Worm (Caenorhabditis elegans) whole organism, midembryonic: ENCODE data around the gene mbr-1.

Experiments used
- flt-1 ChIP-seq: fragments of 200-800 bp; sonication (Bioruptor generic); IDR thresholded peaks from 2 replicates; pipeline ENCODE4 v1.3.6; 2022; ENCODE audit warnings: missing genetic modification characterization, missing compliant biosample characterization
- klf-2 ChIP-seq: fragments of 200-800 bp; sonication (Bioruptor generic); conservative IDR thresholded peaks from 2 replicates; pipeline ENCODE4 v1.3.6; 2022; ENCODE audit warnings: missing genetic modification reagents, missing genetic modification characterization, missing compliant biosample characterization
- ref-1 ChIP-seq: fragments of 200-800 bp; sonication (Bioruptor generic); conservative IDR thresholded peaks from 2 replicates; pipeline ENCODE4 v1.3.6; 2022; ENCODE audit warnings: missing genetic modification reagents, missing genetic modification characterization, missing compliant biosample characterization
- ztf-23 ChIP-seq: fragments of 200-800 bp; sonication (Bioruptor generic); IDR thresholded peaks from 2 replicates; pipeline ENCODE4 v1.3.6; 2022; ENCODE audit warnings: missing genetic modification reagents, missing genetic modification characterization, missing compliant biosample characterization

- TF ChIP-seq ref-1 (GFP tag; lab: Robert Waterston, UW) (no peak), klf-2 (GFP tag; lab: Robert Waterston, UW) (no peak), ztf-23 (GFP tag; lab: Robert Waterston, UW) (no peak), flt-1 (no peak)
Observed at ce11 chrX:10681698-10682097, 40.2 kb downstream of the mbr-1 start, which contains the start of gene phf-31.
